Worm (Caenorhabditis elegans) whole organism, L4 larva: Measurements from ENCODE around the gene xpo-1.

ENCODE experiments used
- F10B5.3 ChIP-seq: sonication (generic microtip); optimal IDR thresholded peaks from 2 replicates; lab custom pipeline; 2016; ENCODE audit warnings: mild to moderate bottlenecking, missing genetic modification characterization, missing compliant biosample characterization
- F26F4.8 ChIP-seq: fragments of 200-800 bp; sonication (Bioruptor generic); conservative IDR thresholded peaks from 2 replicates; pipeline ENCODE4 v1.3.6; 2022; ENCODE audit warnings: missing genetic modification characterization, missing compliant biosample characterization
- F37D6.2 ChIP-seq: sonication (generic microtip); optimal IDR thresholded peaks from 2 replicates; lab custom pipeline; 2016; ENCODE audit warnings: mild to moderate bottlenecking, missing genetic modification characterization, missing compliant biosample characterization
- Y48G9A.11 ChIP-seq: fragments of 200-800 bp; sonication (Bioruptor generic); IDR thresholded peaks from 2 replicates; pipeline ENCODE4 v1.3.6; 2022; ENCODE audit warnings: missing genetic modification reagents, missing genetic modification characterization, missing compliant biosample characterization
- ZK337.2 ChIP-seq: fragments of 200-800 bp; sonication (Bioruptor generic); IDR thresholded peaks from 2 replicates; pipeline ENCODE4 v1.3.6; 2022; ENCODE audit warnings: missing genetic modification reagents, missing genetic modification characterization, missing compliant biosample characterization
- aha-1 ChIP-seq: fragments of 150-350 bp; peaks from one replicate; lab custom pipeline; 2014; ENCODE audit warnings: missing biosample characterization, missing genetic modification characterization
- ceh-28 ChIP-seq: fragments of 150-350 bp; optimal IDR thresholded peaks from 2 replicates; lab custom pipeline; 2014; ENCODE audit warnings: missing biosample characterization, missing genetic modification reagents, missing genetic modification characterization
- daf-16 ChIP-seq, 3 experiments: sonication (generic microtip); optimal IDR thresholded peaks; 2 replicates each; lab custom pipeline; 2016 to 2017; ENCODE audit warnings: missing genetic modification characterization in 3 of 3, missing genetic modification reagents in 3 of 3, mild to moderate bottlenecking in 2 of 3, missing compliant biosample characterization in 2 of 3, missing biosample characterization in 1 of 3, moderate library complexity in 1 of 3
- dmd-6 ChIP-seq: fragments of 200-800 bp; sonication (Bioruptor generic); IDR thresholded peaks from 2 replicates; pipeline ENCODE4 v1.3.6; 2022; ENCODE audit warnings: missing genetic modification reagents, missing genetic modification characterization, missing compliant biosample characterization
- dmd-9 ChIP-seq: fragments of 200-800 bp; sonication (Bioruptor generic); IDR thresholded peaks from 2 replicates; pipeline ENCODE4 v1.3.6; 2022; ENCODE audit warnings: missing genetic modification reagents, missing genetic modification characterization, missing compliant biosample characterization
- duxl-1 ChIP-seq: sonication (generic microtip); optimal IDR thresholded peaks from 2 replicates; lab custom pipeline; 2016; ENCODE audit warnings: mild to moderate bottlenecking, missing genetic modification characterization, moderate library complexity, missing compliant biosample characterization; ENCODE audit not compliant: poor library complexity
- egl-43 ChIP-seq: fragments of 200-800 bp; sonication (Bioruptor generic); IDR thresholded peaks from 2 replicates; pipeline ENCODE4 v1.3.6; 2022; ENCODE audit warnings: missing genetic modification reagents, missing genetic modification characterization, missing compliant biosample characterization
- fkh-10 ChIP-seq: fragments of 150-350 bp; optimal IDR thresholded peaks from 2 replicates; lab custom pipeline; 2014; ENCODE audit warnings: missing biosample characterization, missing genetic modification reagents, missing genetic modification characterization
- hif-1 ChIP-seq, 2 experiments: sonication (generic microtip); optimal IDR thresholded peaks; 2 replicates each; lab custom pipeline; 2016 to 2017; ENCODE audit warnings: missing compliant biosample characterization in 2 of 2, missing genetic modification characterization in 2 of 2, missing genetic modification reagents in 2 of 2, missing genotype in 2 of 2, mild to moderate bottlenecking in 1 of 2
- hlh-30 ChIP-seq: sonication (generic microtip); optimal IDR thresholded peaks from 2 replicates; lab custom pipeline; 2017; ENCODE audit warnings: antibody characterized with exemption, mild to moderate bottlenecking, missing genetic modification characterization, missing compliant biosample characterization; ENCODE audit not compliant: insufficient read depth
- jun-1 ChIP-seq: fragments of 150-350 bp; optimal IDR thresholded peaks from 2 replicates; lab custom pipeline; 2014; ENCODE audit warnings: missing biosample characterization, missing genetic modification reagents, missing genetic modification characterization
- lin-1 ChIP-seq: fragments of 200-800 bp; sonication (Bioruptor generic); IDR thresholded peaks from 2 replicates; pipeline ENCODE4 v1.3.6; 2022; ENCODE audit warnings: missing genetic modification reagents, missing genetic modification characterization, missing compliant biosample characterization
- lin-13 ChIP-seq: fragments of 150-350 bp; optimal IDR thresholded peaks from 2 replicates; lab custom pipeline; 2014; ENCODE audit warnings: missing biosample characterization, missing genetic modification reagents, missing genetic modification characterization
- lin-38 ChIP-seq: fragments of 200-800 bp; sonication (Bioruptor generic); IDR thresholded peaks from 2 replicates; pipeline ENCODE4 v1.3.6; 2022; ENCODE audit warnings: missing genetic modification reagents, missing genetic modification characterization, missing compliant biosample characterization
- lir-3 ChIP-seq: sonication (generic microtip); optimal IDR thresholded peaks from 2 replicates; lab custom pipeline; 2016; ENCODE audit warnings: mild to moderate bottlenecking, missing genetic modification characterization, missing compliant biosample characterization
- mep-1 ChIP-seq: fragments of 150-350 bp; sonication (generic microtip); optimal IDR thresholded peaks from 3 replicates; lab custom pipeline; 2014; ENCODE audit warnings: missing biosample characterization, missing genetic modification characterization
- mes-2 ChIP-seq: sonication (generic microtip); optimal IDR thresholded peaks from 2 replicates; lab custom pipeline; 2016; ENCODE audit warnings: missing genotype, mild to moderate bottlenecking, missing genetic modification characterization, missing compliant biosample characterization; ENCODE audit not compliant: poor library complexity, severe bottlenecking
- nhr-102 ChIP-seq: sonication (generic microtip); optimal IDR thresholded peaks from 2 replicates; lab custom pipeline; 2016; ENCODE audit warnings: mild to moderate bottlenecking, missing genetic modification characterization, moderate library complexity, missing compliant biosample characterization
- nhr-111 ChIP-seq: fragments of 200-800 bp; sonication (Bioruptor generic); optimal IDR thresholded peaks from 2 replicates; lab custom pipeline; 2018; ENCODE audit warnings: mild to moderate bottlenecking, missing genetic modification characterization, missing compliant biosample characterization
- nhr-237 ChIP-seq: sonication (generic microtip); optimal IDR thresholded peaks from 2 replicates; lab custom pipeline; 2017; ENCODE audit warnings: missing biosample characterization, missing genetic modification characterization
- nhr-41 ChIP-seq: fragments of 200-800 bp; sonication (Bioruptor generic); IDR thresholded peaks from 2 replicates; pipeline ENCODE4 v1.3.6; 2022; ENCODE audit warnings: missing genetic modification reagents, missing genetic modification characterization, missing compliant biosample characterization
- nhr-6 ChIP-seq: fragments of 150-350 bp; optimal IDR thresholded peaks from 2 replicates; lab custom pipeline; 2014; ENCODE audit warnings: missing biosample characterization, missing genetic modification characterization
- nhr-77 ChIP-seq: fragments of 150-350 bp; optimal IDR thresholded peaks from 2 replicates; lab custom pipeline; 2014; ENCODE audit warnings: missing biosample characterization, missing genetic modification characterization
- pqm-1 ChIP-seq: sonication (generic microtip); optimal IDR thresholded peaks from 2 replicates; lab custom pipeline; 2017; ENCODE audit warnings: missing biosample characterization, missing genetic modification characterization
- sdz-12 ChIP-seq: fragments of 200-800 bp; sonication (Bioruptor generic); optimal IDR thresholded peaks from 2 replicates; lab custom pipeline; 2018; ENCODE audit warnings: mild to moderate bottlenecking, missing genetic modification characterization, missing compliant biosample characterization
- set-16 ChIP-seq: fragments of 200-800 bp; sonication (Bioruptor generic); IDR thresholded peaks from 2 replicates; pipeline ENCODE4 v1.3.6; 2022; ENCODE audit warnings: missing genetic modification reagents, missing genetic modification characterization, missing compliant biosample characterization
- unc-130 ChIP-seq: sonication (generic microtip); optimal IDR thresholded peaks from 2 replicates; lab custom pipeline; 2016; ENCODE audit warnings: missing genetic modification reagents, missing genetic modification characterization, missing compliant biosample characterization
- unc-62 ChIP-seq, 3 experiments: fragments of 150-350 bp in 1 of 3; sonication (generic microtip); optimal IDR thresholded peaks in 2 of 3; peaks in 1 of 3; 1 replicate in 1 of 3; 2 replicates in 2 of 3; lab custom pipeline; 2014 to 2017; ENCODE audit warnings: missing biosample characterization in 3 of 3, missing genetic modification characterization in 3 of 3, missing genetic modification reagents in 3 of 3, missing genotype in 1 of 3
- vab-7 ChIP-seq: fragments of 200-800 bp; sonication (Bioruptor generic); IDR thresholded peaks from 2 replicates; pipeline ENCODE4 v1.3.6; 2022; ENCODE audit warnings: missing genetic modification reagents, missing genetic modification characterization, missing compliant biosample characterization
- zfp-2 ChIP-seq: sonication (generic microtip); optimal IDR thresholded peaks from 2 replicates; lab custom pipeline; 2016; ENCODE audit warnings: mild to moderate bottlenecking, missing genetic modification characterization, missing compliant biosample characterization
- zip-11 ChIP-seq: fragments of 200-800 bp; sonication (Bioruptor generic); IDR thresholded peaks from 2 replicates; pipeline ENCODE4 v1.3.6; 2022; ENCODE audit warnings: missing genetic modification characterization, missing compliant biosample characterization
- ztf-11 ChIP-seq: fragments of 150-350 bp; optimal IDR thresholded peaks from 2 replicates; lab custom pipeline; 2014; ENCODE audit warnings: missing biosample characterization, missing genetic modification characterization

Gene xpo-1

ce11 chrV:7839485-7839884 is 34.6 kb downstream of the xpo-1 start, which contains the start of gene C37C3.12:
Gene C37C3.12, minus strand, starts transcription at chrV:7839585.
- TF ChIP-seq hif-1 (tag; optimal IDR thresholded peaks at IDR 0.05; lab: Kevin White, UChicago) (no peak), F10B5.3 (tag; lab: Kevin White, UChicago) (no peak), lin-1 (GFP tag; lab: Robert Waterston, UW) (no peak), nhr-41 (no peak), nhr-102 (no peak), Y48G9A.11 (no peak), ceh-28 (tag; lab: Kevin White, UChicago) (no peak), jun-1 (tag; lab: Kevin White, UChicago) (no peak), set-16 (no peak), F37D6.2 (tag; lab: Kevin White, UChicago) (no peak), nhr-237 (tag; lab: Kevin White, UChicago) (no peak), fkh-10 (GFP tag; lab: Kevin White, UChicago) (no peak), daf-16 (GFP tag; optimal IDR thresholded peaks at IDR 0.05; lab: Kevin White, UChicago) (no peak), daf-16 (tag; optimal IDR thresholded peaks at IDR 0.05; lab: Kevin White, UChicago) (no peak), mep-1 (tag; lab: Kevin White, UChicago) (no peak), zip-11 (GFP tag; lab: Robert Waterston, UW) (no peak), lin-38 (no peak), lin-13 (GFP tag; lab: Kevin White, UChicago) (no peak), nhr-77 (tag; lab: Kevin White, UChicago) (no peak), nhr-111 (GFP tag; lab: Kevin White, UChicago) (no peak)

ce11 chrV:7842228-7842627 is 37.4 kb downstream of the xpo-1 start, which contains the start of gene grd-8:
Gene grd-8, plus strand, starts transcription at chrV:7842528.
- TF ChIP-seq F26F4.8 (no peak), unc-130 (GFP tag; lab: Kevin White, UChicago) (no peak), daf-16 (GFP tag; optimal IDR thresholded peaks at IDR 0.05; lab: Kevin White, UChicago) (no peak), daf-16 (tag; optimal IDR thresholded peaks at IDR 0.05; lab: Kevin White, UChicago) (no peak), sdz-12 (GFP tag; lab: Kevin White, UChicago) (no peak), dmd-9 (no peak), lir-3 (tag; lab: Kevin White, UChicago) (no peak), nhr-6 (tag; lab: Kevin White, UChicago) (no peak), zfp-2 (tag; lab: Kevin White, UChicago) (no peak), unc-62 (GFP tag; optimal IDR thresholded peaks at IDR 0.05 in 1 of 2; lab: Kevin White, UChicago) (no peak), unc-62 (tag; optimal IDR thresholded peaks at IDR 0.05; lab: Kevin White, UChicago) (no peak), mep-1 (tag; lab: Kevin White, UChicago) (no peak), duxl-1 (tag; lab: Kevin White, UChicago) (no peak), pqm-1 (no peak), mes-2 (no peak), aha-1 (tag; lab: Kevin White, UChicago) (no peak), ZK337.2 (no peak), egl-43 (GFP tag; lab: Robert Waterston, UW) (no peak), ztf-11 (tag; lab: Kevin White, UChicago) (no peak), vab-7 (GFP tag; lab: Robert Waterston, UW) (no peak)
- TF ChIP-seq, all 104 proteins: peak for 0

ce11 chrV:7847170-7847569 is 42.3 kb downstream of the xpo-1 start, which contains the start of gene memo-1:
Gene memo-1, minus strand, starts transcription at chrV:7847171.
- TF ChIP-seq hlh-30, result no peak
- TF ChIP-seq dmd-6, result 0 out of 2 replicates have a peak, but pooled peaks have one; percentile 9
- TF ChIP-seq unc-62 (GFP tag; optimal IDR thresholded peaks at IDR 0.05 in 1 of 2; lab: Kevin White, UChicago), result peak in 1 of 2 experiments; percentile 89
- no peak for TF ChIP-seq unc-62 (tag; optimal IDR thresholded peaks at IDR 0.05; lab: Kevin White, UChicago)
- TF ChIP-seq lin-38, result 0 out of 2 replicates have a peak, but pooled peaks have one; percentile 17
- TF ChIP-seq aha-1 (tag; lab: Kevin White, UChicago), result peak; percentile 33
